Worm (Caenorhabditis elegans) whole organism, midembryonic: ENCODE data around the gene F10D7.4.

Experiments
- T22C8.4 ChIP-seq: fragments of 200-800 bp; sonication (Bioruptor generic); IDR thresholded peaks from 2 replicates; pipeline ENCODE4 v1.3.6; 2022; ENCODE audit warnings: missing genetic modification characterization, missing compliant biosample characterization
- cog-1 ChIP-seq: sonication (generic microtip); optimal IDR thresholded peaks from 2 replicates; lab custom pipeline; 2016; ENCODE audit warnings: missing genetic modification characterization, missing compliant biosample characterization
- flt-1 ChIP-seq: fragments of 200-800 bp; sonication (Bioruptor generic); IDR thresholded peaks from 2 replicates; pipeline ENCODE4 v1.3.6; 2022; ENCODE audit warnings: missing genetic modification characterization, missing compliant biosample characterization
- klf-2 ChIP-seq: fragments of 200-800 bp; sonication (Bioruptor generic); conservative IDR thresholded peaks from 2 replicates; pipeline ENCODE4 v1.3.6; 2022; ENCODE audit warnings: missing genetic modification reagents, missing genetic modification characterization, missing compliant biosample characterization
- med-1 ChIP-seq: sonication (generic microtip); optimal IDR thresholded peaks from 2 replicates; lab custom pipeline; 2017; ENCODE audit warnings: missing genetic modification characterization, mild to moderate bottlenecking, missing compliant biosample characterization, antibody characterized with exemption, missing genetic modification reagents; ENCODE audit not compliant: insufficient read depth
- ref-1 ChIP-seq: fragments of 200-800 bp; sonication (Bioruptor generic); conservative IDR thresholded peaks from 2 replicates; pipeline ENCODE4 v1.3.6; 2022; ENCODE audit warnings: missing genetic modification reagents, missing genetic modification characterization, missing compliant biosample characterization
- tab-1 ChIP-seq: fragments of 200-800 bp; sonication (Bioruptor generic); IDR thresholded peaks from 2 replicates; pipeline ENCODE4 v1.3.6; 2022; ENCODE audit warnings: missing genetic modification characterization, missing compliant biosample characterization
- ztf-23 ChIP-seq: fragments of 200-800 bp; sonication (Bioruptor generic); IDR thresholded peaks from 2 replicates; pipeline ENCODE4 v1.3.6; 2022; ENCODE audit warnings: missing genetic modification reagents, missing genetic modification characterization, missing compliant biosample characterization
- ztf-29 ChIP-seq: fragments of 200-800 bp; sonication (Bioruptor generic); IDR thresholded peaks from 2 replicates; pipeline ENCODE4 v1.3.6; 2022; ENCODE audit warnings: missing genetic modification reagents, missing genetic modification characterization, missing compliant biosample characterization

F10D7.4 gene

DNA sequence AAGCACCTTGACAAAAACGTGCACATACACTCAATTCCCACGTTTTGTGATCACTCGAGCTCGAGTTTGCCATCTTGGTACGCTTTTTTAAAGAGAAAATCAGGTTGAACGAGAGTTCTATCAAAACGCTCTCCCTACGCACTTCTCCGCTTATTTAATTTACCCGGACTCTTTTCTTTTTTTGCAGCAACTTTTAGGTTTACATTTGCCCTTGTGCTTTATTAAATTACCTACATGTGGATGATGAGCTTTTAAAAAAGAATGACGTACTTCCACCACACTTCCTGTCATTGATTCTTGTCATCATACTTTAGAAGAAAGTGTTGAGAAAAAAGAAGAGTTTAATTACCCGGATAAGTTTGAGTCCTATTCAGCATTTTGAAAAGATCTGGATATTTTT lies 29.8 kb downstream of the F10D7.4 start:
- no peak for TF ChIP-seq ztf-23 (GFP tag; lab: Robert Waterston, UW)
- no peak for TF ChIP-seq T22C8.4 (GFP tag; lab: Robert Waterston, UW)
- TF ChIP-seq ref-1 (GFP tag; lab: Robert Waterston, UW) = no peak
- no peak for TF ChIP-seq flt-1
- TF ChIP-seq tab-1 (GFP tag; lab: Robert Waterston, UW) = no peak
- no peak for TF ChIP-seq cog-1 (tag; lab: Kevin White, UChicago)
- TF ChIP-seq klf-2 (GFP tag; lab: Robert Waterston, UW) = no peak
- TF ChIP-seq ztf-29 (GFP tag; lab: Robert Waterston, UW) = no peak
- TF ChIP-seq med-1 (GFP tag; lab: Kevin White, UChicago) = no peak

DNA sequence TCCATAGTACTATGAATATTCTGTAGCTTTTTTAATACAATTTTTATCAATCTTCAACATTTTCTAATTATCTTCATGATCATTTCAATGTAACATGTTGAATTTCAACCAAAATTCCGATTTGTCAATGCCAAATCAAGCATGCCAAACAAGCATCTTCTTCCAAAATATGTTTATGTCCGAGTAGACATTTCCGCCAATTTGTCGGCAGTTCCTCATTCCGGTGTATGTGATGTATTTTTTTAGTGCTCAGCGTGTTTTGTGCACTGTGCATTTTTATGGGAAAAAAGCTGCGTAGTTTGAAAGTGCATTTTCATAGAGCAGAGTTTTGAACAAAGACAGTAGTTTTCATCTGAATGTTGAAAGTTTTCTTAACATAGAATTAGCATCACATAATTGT lies 32.5 kb downstream of the F10D7.4 start:
- TF ChIP-seq ztf-23 (GFP tag; lab: Robert Waterston, UW) = no peak
- no peak for TF ChIP-seq flt-1
- no peak for TF ChIP-seq cog-1 (tag; lab: Kevin White, UChicago)
- no peak for TF ChIP-seq ref-1 (GFP tag; lab: Robert Waterston, UW)
- TF ChIP-seq klf-2 (GFP tag; lab: Robert Waterston, UW) = no peak
- TF ChIP-seq med-1 (GFP tag; lab: Kevin White, UChicago) = no peak
- no peak for TF ChIP-seq tab-1 (GFP tag; lab: Robert Waterston, UW)
- no peak for TF ChIP-seq T22C8.4 (GFP tag; lab: Robert Waterston, UW)
- TF ChIP-seq ztf-29 (GFP tag; lab: Robert Waterston, UW) = no peak

DNA sequence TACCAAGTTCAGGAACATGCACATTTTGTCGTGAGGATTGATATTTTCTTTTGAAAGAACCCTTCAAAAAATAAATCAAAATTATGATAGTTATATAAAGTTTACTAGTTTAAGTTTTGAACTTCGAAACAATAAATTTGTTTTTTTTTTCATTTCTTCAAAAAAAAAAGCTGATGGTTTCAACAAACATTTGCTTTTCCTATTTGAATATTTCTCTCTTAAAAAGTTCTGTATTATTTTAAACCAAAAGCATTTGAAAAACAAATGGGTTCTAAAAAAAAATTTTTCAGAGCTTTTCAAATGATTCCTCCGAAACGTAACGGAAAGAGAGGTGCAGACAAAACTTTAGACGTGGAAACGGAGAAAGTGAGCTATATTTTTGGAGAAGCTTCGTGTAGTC lies 41.4 kb downstream of the F10D7.4 start, which contains the start of gene C53C11.1:
Gene C53C11.1, plus strand, starts transcription at position 301 of the 400 bp plus-strand sequence.
- TF ChIP-seq flt-1 (no peak), med-1 (GFP tag; lab: Kevin White, UChicago) (no peak), ztf-29 (GFP tag; lab: Robert Waterston, UW) (no peak), tab-1 (GFP tag; lab: Robert Waterston, UW) (no peak), ztf-23 (GFP tag; lab: Robert Waterston, UW) (no peak), ref-1 (GFP tag; lab: Robert Waterston, UW) (no peak), T22C8.4 (GFP tag; lab: Robert Waterston, UW) (no peak), klf-2 (GFP tag; lab: Robert Waterston, UW) (no peak), cog-1 (tag; lab: Kevin White, UChicago) (no peak)

ce11 chrX:17338944-17339343 lies 42.9 kb downstream of the F10D7.4 start:
- no peak for TF ChIP-seq cog-1 (tag; lab: Kevin White, UChicago)
- TF ChIP-seq tab-1 (GFP tag; lab: Robert Waterston, UW) = no peak
- TF ChIP-seq ztf-23 (GFP tag; lab: Robert Waterston, UW) = no peak
- no peak for TF ChIP-seq T22C8.4 (GFP tag; lab: Robert Waterston, UW)
- TF ChIP-seq ref-1 (GFP tag; lab: Robert Waterston, UW) = no peak
- no peak for TF ChIP-seq med-1 (GFP tag; lab: Kevin White, UChicago)
- TF ChIP-seq klf-2 (GFP tag; lab: Robert Waterston, UW) = no peak

- TF ChIP-seq ztf-23 (GFP tag; lab: Robert Waterston, UW) (no peak), med-1 (GFP tag; lab: Kevin White, UChicago) (no peak), klf-2 (GFP tag; lab: Robert Waterston, UW) (no peak), flt-1 (no peak), tab-1 (GFP tag; lab: Robert Waterston, UW) (no peak), ztf-29 (GFP tag; lab: Robert Waterston, UW) (no peak), cog-1 (tag; lab: Kevin White, UChicago) (no peak), T22C8.4 (GFP tag; lab: Robert Waterston, UW) (no peak), ref-1 (GFP tag; lab: Robert Waterston, UW) (no peak)
Observed at ce11 chrX:17336354-17336753, 45.5 kb downstream of the F10D7.4 start, which contains the start of gene C53C11.2. TSS of gene C53C11.2 (plus strand) at chrX:17336637.

- TF ChIP-seq klf-2 (GFP tag; lab: Robert Waterston, UW) = no peak
- no peak for TF ChIP-seq T22C8.4 (GFP tag; lab: Robert Waterston, UW)
- no peak for TF ChIP-seq ztf-29 (GFP tag; lab: Robert Waterston, UW)
- TF ChIP-seq ztf-23 (GFP tag; lab: Robert Waterston, UW) = no peak
- TF ChIP-seq med-1 (GFP tag; lab: Kevin White, UChicago) = no peak
- no peak for TF ChIP-seq tab-1 (GFP tag; lab: Robert Waterston, UW)
- no peak for TF ChIP-seq cog-1 (tag; lab: Kevin White, UChicago)
- TF ChIP-seq flt-1 = no peak
- TF ChIP-seq ref-1 (GFP tag; lab: Robert Waterston, UW) = no peak
Observed at ce11 chrX:17333752-17334151, 48.1 kb downstream of the F10D7.4 start, which contains the start of gene C53C11.5. TSS of gene C53C11.5 (plus strand) at chrX:17334052.
